Worm (Caenorhabditis elegans) whole organism, early embryonic: ENCODE results near the gene pos-1.

Experiments used
- B0310.2 ChIP-seq: sonication (generic microtip); optimal IDR thresholded peaks from 2 replicates; lab custom pipeline; 2016; ENCODE audit warnings: mild to moderate bottlenecking, missing genetic modification characterization, missing compliant biosample characterization
- F13C5.2 ChIP-seq: sonication (generic microtip); optimal IDR thresholded peaks from 2 replicates; lab custom pipeline; 2017; ENCODE audit warnings: mild to moderate bottlenecking, missing genetic modification characterization, inconsistent platforms, missing compliant biosample characterization
- aly-1 ChIP-seq: sonication (generic microtip); optimal IDR thresholded peaks from 2 replicates; lab custom pipeline; 2016; ENCODE audit warnings: missing genetic modification characterization, missing compliant biosample characterization
- ama-1 ChIP-seq: fragments of 150-350 bp; optimal IDR thresholded peaks from 2 replicates; lab custom pipeline; 2014
- ceh-13 ChIP-seq: fragments of 200-800 bp; sonication (Bioruptor generic); optimal IDR thresholded peaks from 2 replicates; lab custom pipeline; 2018; ENCODE audit warnings: mild to moderate bottlenecking, missing genetic modification characterization, missing compliant biosample characterization
- ceh-36 ChIP-seq: sonication (generic microtip); optimal IDR thresholded peaks from 2 replicates; lab custom pipeline; 2016; ENCODE audit warnings: missing genetic modification characterization, inconsistent platforms, missing compliant biosample characterization
- ets-7 ChIP-seq: sonication (generic microtip); optimal IDR thresholded peaks from 2 replicates; lab custom pipeline; 2016; ENCODE audit warnings: missing genotype, missing genetic modification characterization, missing compliant biosample characterization
- flt-1 ChIP-seq: fragments of 200-800 bp; sonication (Bioruptor generic); IDR thresholded peaks from 2 replicates; pipeline ENCODE4 v1.3.6; 2022; ENCODE audit warnings: missing genetic modification characterization, missing compliant biosample characterization
- hmbx-1 ChIP-seq: sonication (generic microtip); optimal IDR thresholded peaks from 2 replicates; lab custom pipeline; 2016; ENCODE audit warnings: mild to moderate bottlenecking, missing genetic modification characterization, missing compliant biosample characterization
- hmg-4 ChIP-seq: fragments of 200-800 bp; sonication (Bioruptor generic); optimal IDR thresholded peaks from 2 replicates; lab custom pipeline; 2018; ENCODE audit warnings: mild to moderate bottlenecking, missing genetic modification characterization, missing compliant biosample characterization
- hnd-1 ChIP-seq: sonication (generic microtip); optimal IDR thresholded peaks from 2 replicates; lab custom pipeline; 2016; ENCODE audit warnings: missing genetic modification characterization, missing compliant biosample characterization
- pes-1 ChIP-seq: fragments of 200-800 bp; sonication (Bioruptor generic); IDR thresholded peaks from 2 replicates; pipeline ENCODE4 v1.3.6; 2022; ENCODE audit warnings: missing genetic modification reagents, missing genetic modification characterization, missing compliant biosample characterization
- scrt-1 ChIP-seq: fragments of 200-800 bp; sonication (Bioruptor generic); IDR thresholded peaks from 2 replicates; pipeline ENCODE4 v1.3.6; 2022; ENCODE audit warnings: missing genetic modification characterization, missing compliant biosample characterization
- sea-1 ChIP-seq: fragments of 200-800 bp; sonication (Bioruptor generic); conservative IDR thresholded peaks from 2 replicates; pipeline ENCODE4 v1.3.6; 2022; ENCODE audit warnings: missing genetic modification characterization, missing compliant biosample characterization
- tbx-11 ChIP-seq: fragments of 200-800 bp; sonication (Bioruptor generic); IDR thresholded peaks from 2 replicates; pipeline ENCODE4 v1.3.6; 2022; ENCODE audit warnings: missing genetic modification characterization, missing compliant biosample characterization
- tbx-37 ChIP-seq: fragments of 200-800 bp; sonication (Bioruptor generic); conservative IDR thresholded peaks from 2 replicates; pipeline ENCODE4 v1.3.6; 2022; ENCODE audit warnings: missing genetic modification reagents, missing genetic modification characterization, missing compliant biosample characterization
- tra-4 ChIP-seq: sonication (generic microtip); optimal IDR thresholded peaks from 2 replicates; lab custom pipeline; 2017; ENCODE audit warnings: missing genetic modification characterization, missing compliant biosample characterization

pos-1 gene

ce11 chrV:8415113-8415530, 1.2 kb downstream of the pos-1 start:
- TF ChIP-seq hmbx-1 (tag; lab: Kevin White, UChicago) (no peak), ceh-13 (GFP tag; lab: Kevin White, UChicago) (no peak), F13C5.2 (tag; lab: Kevin White, UChicago) (no peak), ama-1 (lab: Kevin White, UChicago) (no peak), flt-1 (GFP tag; lab: Robert Waterston, UW) (no peak), ets-7 (tag; lab: Kevin White, UChicago) (no peak), ceh-36 (no peak), tra-4 (tag; lab: Kevin White, UChicago) (no peak), B0310.2 (tag; lab: Kevin White, UChicago) (no peak), tbx-37 (GFP tag; lab: Robert Waterston, UW) (no peak), hnd-1 (tag; lab: Kevin White, UChicago) (no peak), pes-1 (GFP tag; lab: Robert Waterston, UW) (no peak), tbx-11 (GFP tag; lab: Robert Waterston, UW) (no peak), aly-1 (tag; lab: Kevin White, UChicago) (no peak), sea-1 (GFP tag; lab: Robert Waterston, UW) (no peak), scrt-1 (GFP tag; lab: Robert Waterston, UW) (no peak), hmg-4 (GFP tag; lab: Kevin White, UChicago) (no peak)

- TF ChIP-seq hmg-4 (GFP tag; lab: Kevin White, UChicago) (no peak), ceh-13 (GFP tag; lab: Kevin White, UChicago) (no peak), flt-1 (GFP tag; lab: Robert Waterston, UW) (no peak), hmbx-1 (tag; lab: Kevin White, UChicago) (no peak), F13C5.2 (tag; lab: Kevin White, UChicago) (no peak), tbx-11 (GFP tag; lab: Robert Waterston, UW) (no peak), scrt-1 (GFP tag; lab: Robert Waterston, UW) (no peak), pes-1 (GFP tag; lab: Robert Waterston, UW) (no peak), aly-1 (tag; lab: Kevin White, UChicago) (no peak)
These were observed 3.4 kb downstream of the pos-1 start for ce11 chrV:8417271-8417670.

- TF ChIP-seq hmg-4 (GFP tag; lab: Kevin White, UChicago) (no peak), sea-1 (GFP tag; lab: Robert Waterston, UW) (no peak), pes-1 (GFP tag; lab: Robert Waterston, UW) (no peak), hmbx-1 (tag; lab: Kevin White, UChicago) (no peak), hnd-1 (tag; lab: Kevin White, UChicago) (no peak), tra-4 (tag; lab: Kevin White, UChicago) (no peak), ceh-36 (no peak)
These were observed 11.2 kb downstream of the pos-1 start for ce11 chrV:8424840-8425814.

ce11 chrV:8426210-8426609, 12.3 kb downstream of the pos-1 start:
- no peak for TF ChIP-seq ets-7 (tag; lab: Kevin White, UChicago)
- no peak for TF ChIP-seq scrt-1 (GFP tag; lab: Robert Waterston, UW)
- TF ChIP-seq hmbx-1 (tag; lab: Kevin White, UChicago) = no peak
- no peak for TF ChIP-seq tra-4 (tag; lab: Kevin White, UChicago)
- TF ChIP-seq flt-1 (GFP tag; lab: Robert Waterston, UW) = no peak
- no peak for TF ChIP-seq pes-1 (GFP tag; lab: Robert Waterston, UW)

DNA sequence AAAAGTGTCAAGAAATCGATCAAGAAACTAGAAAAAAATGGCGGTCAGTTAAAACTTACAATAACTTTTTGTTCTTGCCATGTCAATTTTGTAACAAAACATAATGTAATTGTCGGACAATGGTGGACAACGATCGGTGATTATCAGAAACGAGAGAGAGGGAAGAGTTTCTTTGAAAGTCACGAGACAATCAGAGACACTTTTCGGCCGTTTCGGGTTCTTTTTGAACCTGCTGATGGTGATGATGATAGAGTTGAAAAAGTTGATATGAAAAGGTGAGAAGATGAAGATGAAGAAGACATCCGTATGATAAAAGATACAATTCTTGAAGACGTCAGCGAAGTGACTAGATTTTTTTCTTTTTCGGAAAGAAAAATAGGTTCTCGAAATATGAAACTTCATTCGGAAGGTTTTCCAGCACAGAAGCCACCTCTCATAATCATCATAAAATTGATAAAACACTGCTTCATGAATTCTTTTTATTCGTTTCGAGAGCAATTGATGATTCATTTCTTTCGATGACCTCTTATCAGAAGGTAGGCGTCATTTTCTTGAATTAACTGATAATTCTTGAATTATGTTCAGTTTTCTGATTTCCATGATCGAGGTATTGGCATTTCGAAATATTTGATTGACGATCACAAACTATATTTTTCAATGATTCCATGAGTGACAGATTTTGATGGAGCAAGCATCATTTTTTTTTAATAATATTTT, 13.0 kb downstream of the pos-1 start:
- no peak for TF ChIP-seq scrt-1 (GFP tag; lab: Robert Waterston, UW)
- TF ChIP-seq tra-4 (tag; lab: Kevin White, UChicago) = no peak
- TF ChIP-seq ama-1 (lab: Kevin White, UChicago) = no peak
- TF ChIP-seq tbx-11 (GFP tag; lab: Robert Waterston, UW) = no peak
- no peak for TF ChIP-seq ceh-13 (GFP tag; lab: Kevin White, UChicago)
- TF ChIP-seq flt-1 (GFP tag; lab: Robert Waterston, UW) = no peak
- TF ChIP-seq ceh-36 = no peak
- TF ChIP-seq hmbx-1 (tag; lab: Kevin White, UChicago) = no peak
- no peak for TF ChIP-seq F13C5.2 (tag; lab: Kevin White, UChicago)
- no peak for TF ChIP-seq pes-1 (GFP tag; lab: Robert Waterston, UW)
- TF ChIP-seq aly-1 (tag; lab: Kevin White, UChicago) = no peak
- TF ChIP-seq hnd-1 (tag; lab: Kevin White, UChicago) = no peak
- no peak for TF ChIP-seq sea-1 (GFP tag; lab: Robert Waterston, UW)
- no peak for TF ChIP-seq tbx-37 (GFP tag; lab: Robert Waterston, UW)
- TF ChIP-seq hmg-4 (GFP tag; lab: Kevin White, UChicago) = no peak
- no peak for TF ChIP-seq ets-7 (tag; lab: Kevin White, UChicago)
- TF ChIP-seq B0310.2 (tag; lab: Kevin White, UChicago) = no peak

DNA sequence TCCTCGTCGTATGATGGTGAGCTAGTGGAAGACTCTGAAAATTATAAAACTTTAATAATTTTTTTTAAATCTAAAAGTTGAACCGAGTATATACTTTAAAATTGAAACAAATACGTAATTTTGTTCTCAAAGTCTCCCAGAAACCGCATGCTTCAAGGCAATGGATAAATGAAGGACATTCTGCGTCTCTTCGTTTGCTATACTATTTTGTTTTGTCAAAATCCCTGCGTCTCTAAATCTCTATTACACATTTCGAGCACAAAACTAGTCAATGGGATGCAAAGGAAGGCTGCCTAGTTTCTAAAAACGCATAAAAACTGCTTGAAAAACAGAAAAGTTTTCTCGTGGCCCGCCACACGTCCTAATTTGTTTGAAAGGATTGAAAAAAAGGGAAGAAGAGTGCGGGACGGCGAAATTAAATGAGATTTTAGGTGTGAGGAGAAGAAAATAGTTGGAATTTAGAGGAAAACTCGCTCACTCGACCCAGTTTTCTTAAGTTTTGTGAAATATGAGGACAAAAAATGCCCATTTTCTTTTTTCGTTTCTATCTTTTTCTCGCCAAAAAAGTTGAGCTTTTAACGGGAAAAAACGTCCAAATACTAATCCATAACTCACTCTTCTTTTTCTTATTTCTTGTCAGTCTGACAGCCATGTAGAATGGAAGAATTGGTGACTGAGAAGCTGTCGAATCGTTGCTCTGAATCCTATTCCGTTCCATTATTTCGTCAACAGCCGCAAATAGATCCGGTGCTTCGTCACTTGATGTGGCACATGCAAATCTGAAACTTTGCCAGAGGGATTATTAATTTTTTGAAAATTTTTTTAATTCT, 14.9 kb downstream of the pos-1 start:
- TF ChIP-seq sea-1 (GFP tag; lab: Robert Waterston, UW) (no peak), pes-1 (GFP tag; lab: Robert Waterston, UW) (no peak), ceh-36 (no peak), tbx-11 (GFP tag; lab: Robert Waterston, UW) (no peak), hnd-1 (tag; lab: Kevin White, UChicago) (no peak), tbx-37 (GFP tag; lab: Robert Waterston, UW) (no peak), scrt-1 (GFP tag; lab: Robert Waterston, UW) (no peak), hmbx-1 (tag; lab: Kevin White, UChicago) (no peak), F13C5.2 (tag; lab: Kevin White, UChicago) (no peak), tra-4 (tag; lab: Kevin White, UChicago) (no peak)
